Worm (Caenorhabditis elegans) whole organism, L4 larva: Measurements from ENCODE around the gene cnd-1.

Source experiments
- F26F4.8 ChIP-seq: fragments of 200-800 bp; sonication (Bioruptor generic); conservative IDR thresholded peaks from 2 replicates; pipeline ENCODE4 v1.3.6; 2022; ENCODE audit warnings: missing genetic modification characterization, missing compliant biosample characterization
- R02D3.7 ChIP-seq: fragments of 150-350 bp; sonication (generic microtip); optimal IDR thresholded peaks from 3 replicates; lab custom pipeline; 2014; ENCODE audit warnings: missing biosample characterization, missing genetic modification characterization
- T20F7.1 ChIP-seq: fragments of 200-800 bp; sonication (Bioruptor generic); optimal IDR thresholded peaks from 2 replicates; lab custom pipeline; 2018; ENCODE audit warnings: mild to moderate bottlenecking, missing genetic modification characterization, missing compliant biosample characterization
- T26A8.4 ChIP-seq: fragments of 200-800 bp; sonication (Bioruptor generic); IDR thresholded peaks from 2 replicates; pipeline ENCODE4 v1.3.6; 2022; ENCODE audit warnings: missing genetic modification characterization, missing compliant biosample characterization
- Y105C5A.15 ChIP-seq: fragments of 200-800 bp; sonication (Bioruptor generic); IDR thresholded peaks from 2 replicates; pipeline ENCODE4 v1.3.6; 2022; ENCODE audit warnings: missing genetic modification characterization, missing compliant biosample characterization
- Y48G9A.11 ChIP-seq: fragments of 200-800 bp; sonication (Bioruptor generic); IDR thresholded peaks from 2 replicates; pipeline ENCODE4 v1.3.6; 2022; ENCODE audit warnings: missing genetic modification reagents, missing genetic modification characterization, missing compliant biosample characterization
- ZK546.5 ChIP-seq, 2 experiments: sonication (generic microtip); optimal IDR thresholded peaks; 2 replicates each; lab custom pipeline; 2017; ENCODE audit warnings: missing biosample characterization in 2 of 2, missing genetic modification characterization in 2 of 2
- aly-2 ChIP-seq: sonication (generic microtip); optimal IDR thresholded peaks from 2 replicates; lab custom pipeline; 2018; ENCODE audit warnings: missing biosample characterization, missing genetic modification characterization
- ama-1 ChIP-seq: fragments of 150-350 bp; optimal IDR thresholded peaks from 2 replicates; lab custom pipeline; 2014; ENCODE audit warnings: inconsistent platforms, mixed read lengths
- attf-4 ChIP-seq: sonication (generic microtip); optimal IDR thresholded peaks from 3 replicates; lab custom pipeline; 2017; ENCODE audit warnings: missing biosample characterization, missing genetic modification characterization
- ceh-28 ChIP-seq: fragments of 150-350 bp; optimal IDR thresholded peaks from 2 replicates; lab custom pipeline; 2014; ENCODE audit warnings: missing biosample characterization, missing genetic modification reagents, missing genetic modification characterization
- ceh-62 ChIP-seq: sonication (generic microtip); optimal IDR thresholded peaks from 2 replicates; lab custom pipeline; 2017; ENCODE audit warnings: missing biosample characterization, missing genetic modification characterization
- ctbp-1 ChIP-seq: fragments of 200-800 bp; sonication (Bioruptor generic); IDR thresholded peaks from 2 replicates; pipeline ENCODE4 v1.3.6; 2022; ENCODE audit warnings: missing genetic modification reagents, missing genetic modification characterization, missing compliant biosample characterization
- daf-12 ChIP-seq: fragments of 150-350 bp; optimal IDR thresholded peaks from 2 replicates; lab custom pipeline; 2014; ENCODE audit warnings: missing biosample characterization, missing genetic modification reagents, missing genetic modification characterization
- daf-8 ChIP-seq: fragments of 200-800 bp; sonication (Bioruptor generic); IDR thresholded peaks from 2 replicates; pipeline ENCODE4 v1.3.6; 2022; ENCODE audit warnings: missing genetic modification characterization, missing compliant biosample characterization
- dpl-1 ChIP-seq: fragments of 150-350 bp; optimal IDR thresholded peaks from 2 replicates; lab custom pipeline; 2014; ENCODE audit warnings: missing biosample characterization, missing genetic modification reagents, missing genetic modification characterization
- egl-27 ChIP-seq: sonication (generic microtip); optimal IDR thresholded peaks from 3 replicates; lab custom pipeline; 2017; ENCODE audit warnings: missing biosample characterization, missing genetic modification reagents, missing genetic modification characterization
- hif-1 ChIP-seq, 2 experiments: sonication (generic microtip); optimal IDR thresholded peaks; 2 replicates each; lab custom pipeline; 2016 to 2017; ENCODE audit warnings: missing compliant biosample characterization in 2 of 2, missing genetic modification characterization in 2 of 2, missing genetic modification reagents in 2 of 2, missing genotype in 2 of 2, mild to moderate bottlenecking in 1 of 2
- hlh-11 ChIP-seq: fragments of 200-800 bp; sonication (Bioruptor generic); optimal IDR thresholded peaks from 2 replicates; lab custom pipeline; 2018; ENCODE audit warnings: mild to moderate bottlenecking, missing genetic modification characterization, missing compliant biosample characterization
- hlh-30 ChIP-seq: sonication (generic microtip); optimal IDR thresholded peaks from 2 replicates; lab custom pipeline; 2017; ENCODE audit warnings: antibody characterized with exemption, mild to moderate bottlenecking, missing genetic modification characterization, missing compliant biosample characterization; ENCODE audit not compliant: insufficient read depth
- hmg-1.1 ChIP-seq: fragments of 200-800 bp; sonication (Bioruptor generic); IDR thresholded peaks from 2 replicates; pipeline ENCODE4 v1.3.6; 2022; ENCODE audit warnings: missing genetic modification reagents, missing genetic modification characterization, missing compliant biosample characterization
- lin-1 ChIP-seq: fragments of 200-800 bp; sonication (Bioruptor generic); IDR thresholded peaks from 2 replicates; pipeline ENCODE4 v1.3.6; 2022; ENCODE audit warnings: missing genetic modification reagents, missing genetic modification characterization, missing compliant biosample characterization
- lin-39 ChIP-seq: fragments of 150-350 bp; optimal IDR thresholded peaks from 2 replicates; lab custom pipeline; 2014; ENCODE audit warnings: missing biosample characterization, missing genetic modification reagents, missing genetic modification characterization
- lsy-2 ChIP-seq, 2 experiments: fragments of 150-350 bp in 1 of 2; sonication (generic microtip) in 1 of 2; optimal IDR thresholded peaks; 2 replicates each; lab custom pipeline; 2014 to 2017; ENCODE audit warnings: missing biosample characterization in 2 of 2, missing genetic modification characterization in 2 of 2
- mep-1 ChIP-seq: fragments of 150-350 bp; sonication (generic microtip); optimal IDR thresholded peaks from 3 replicates; lab custom pipeline; 2014; ENCODE audit warnings: missing biosample characterization, missing genetic modification characterization
- mes-2 ChIP-seq: sonication (generic microtip); optimal IDR thresholded peaks from 2 replicates; lab custom pipeline; 2016; ENCODE audit warnings: missing genotype, mild to moderate bottlenecking, missing genetic modification characterization, missing compliant biosample characterization; ENCODE audit not compliant: poor library complexity, severe bottlenecking
- nhr-10 ChIP-seq: fragments of 150-350 bp; optimal IDR thresholded peaks from 2 replicates; lab custom pipeline; 2014; ENCODE audit warnings: missing biosample characterization, missing genetic modification characterization
- nhr-102 ChIP-seq: sonication (generic microtip); optimal IDR thresholded peaks from 2 replicates; lab custom pipeline; 2016; ENCODE audit warnings: mild to moderate bottlenecking, missing genetic modification characterization, moderate library complexity, missing compliant biosample characterization
- nhr-111 ChIP-seq: fragments of 200-800 bp; sonication (Bioruptor generic); optimal IDR thresholded peaks from 2 replicates; lab custom pipeline; 2018; ENCODE audit warnings: mild to moderate bottlenecking, missing genetic modification characterization, missing compliant biosample characterization
- nhr-237 ChIP-seq: sonication (generic microtip); optimal IDR thresholded peaks from 2 replicates; lab custom pipeline; 2017; ENCODE audit warnings: missing biosample characterization, missing genetic modification characterization
- nhr-42 ChIP-seq: fragments of 200-800 bp; sonication (Bioruptor generic); IDR thresholded peaks from 2 replicates; pipeline ENCODE4 v1.3.6; 2022; ENCODE audit warnings: missing genetic modification characterization, missing compliant biosample characterization
- nhr-48 ChIP-seq: sonication (generic microtip); optimal IDR thresholded peaks from 2 replicates; lab custom pipeline; 2016; ENCODE audit warnings: mild to moderate bottlenecking, missing genetic modification characterization, missing compliant biosample characterization
- nhr-6 ChIP-seq: fragments of 150-350 bp; optimal IDR thresholded peaks from 2 replicates; lab custom pipeline; 2014; ENCODE audit warnings: missing biosample characterization, missing genetic modification characterization
- nhr-76 ChIP-seq: fragments of 150-350 bp; optimal IDR thresholded peaks from 2 replicates; lab custom pipeline; 2014; ENCODE audit warnings: missing biosample characterization, missing genetic modification characterization
- pha-4 ChIP-seq, 2 experiments: fragments of 150-350 bp in 1 of 2; fragments of 200-800 bp in 1 of 2; sonication (Bioruptor generic) in 1 of 2; IDR thresholded peaks in 1 of 2; optimal IDR thresholded peaks in 1 of 2; 2 replicates each; pipeline versions ENCODE4 v1.3.6 to Lab custom; 2014 to 2022; ENCODE audit warnings: missing genetic modification characterization in 2 of 2, missing genetic modification reagents in 2 of 2, missing biosample characterization in 1 of 2, missing compliant biosample characterization in 1 of 2
- php-3 ChIP-seq: fragments of 200-800 bp; sonication (Bioruptor generic); IDR thresholded peaks from 2 replicates; pipeline ENCODE4 v1.3.6; 2022; ENCODE audit warnings: missing genetic modification reagents, missing genetic modification characterization, missing compliant biosample characterization
- rbr-2 ChIP-seq: sonication (generic microtip); optimal IDR thresholded peaks from 2 replicates; lab custom pipeline; 2016; ENCODE audit warnings: missing genotype, missing genetic modification characterization, missing compliant biosample characterization
- tra-1 ChIP-seq: fragments of 200-800 bp; sonication (Bioruptor generic); IDR thresholded peaks from 2 replicates; pipeline ENCODE4 v1.3.6; 2022; ENCODE audit warnings: missing genetic modification reagents, missing genetic modification characterization, missing compliant biosample characterization
- unc-62 ChIP-seq, 3 experiments: fragments of 150-350 bp in 1 of 3; sonication (generic microtip); optimal IDR thresholded peaks in 2 of 3; peaks in 1 of 3; 1 replicate in 1 of 3; 2 replicates in 2 of 3; lab custom pipeline; 2014 to 2017; ENCODE audit warnings: missing biosample characterization in 3 of 3, missing genetic modification characterization in 3 of 3, missing genetic modification reagents in 3 of 3, missing genotype in 1 of 3
- zfp-3 ChIP-seq: fragments of 200-800 bp; sonication (Bioruptor generic); conservative IDR thresholded peaks from 2 replicates; pipeline ENCODE4 v1.3.6; 2022; ENCODE audit warnings: missing genetic modification reagents, missing genetic modification characterization, missing compliant biosample characterization
- zip-11 ChIP-seq: fragments of 200-800 bp; sonication (Bioruptor generic); IDR thresholded peaks from 2 replicates; pipeline ENCODE4 v1.3.6; 2022; ENCODE audit warnings: missing genetic modification characterization, missing compliant biosample characterization

cnd-1 gene

DNA sequence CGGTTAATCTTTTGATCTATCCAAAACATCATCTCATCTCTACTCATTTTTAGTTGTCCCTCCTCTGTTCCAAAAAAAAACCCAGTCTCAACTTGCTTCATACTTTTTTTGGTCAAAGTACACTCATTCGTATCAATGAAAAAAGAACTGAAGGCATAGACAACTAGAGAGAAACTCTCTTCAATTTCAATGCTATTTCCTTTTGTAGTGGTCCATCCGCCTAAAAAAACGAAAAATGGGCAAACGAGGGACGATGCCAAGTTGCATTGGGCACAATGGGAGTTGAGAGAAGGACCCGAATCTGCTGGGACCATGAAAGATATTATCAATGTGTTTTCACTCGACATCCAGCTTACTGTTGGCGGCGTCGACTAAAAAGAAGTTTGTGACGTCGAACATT, 35.8 kb upstream of the cnd-1 start:
- TF ChIP-seq php-3 (GFP tag; lab: Robert Waterston, UW): no peak
- TF ChIP-seq dpl-1: no peak
- no peak for TF ChIP-seq hlh-11 (tag; lab: Kevin White, UChicago)
- TF ChIP-seq T20F7.1 (GFP tag; lab: Kevin White, UChicago): no peak
- no peak for TF ChIP-seq hif-1 (tag; optimal IDR thresholded peaks at IDR 0.05; lab: Kevin White, UChicago)
- no peak for TF ChIP-seq attf-4 (tag; lab: Kevin White, UChicago)
- TF ChIP-seq F26F4.8 (GFP tag; lab: Robert Waterston, UW): no peak
- TF ChIP-seq ctbp-1 (GFP tag; lab: Robert Waterston, UW): no peak
- TF ChIP-seq nhr-6: no peak
- TF ChIP-seq rbr-2 (tag; lab: Kevin White, UChicago): peak; percentile 11
- peak; percentile 12 for TF ChIP-seq mep-1
- TF ChIP-seq lin-1 (GFP tag; lab: Robert Waterston, UW): no peak
- peak in 1 of 2 experiments; percentile 64 for TF ChIP-seq lsy-2 (tag; optimal IDR thresholded peaks at IDR 0.05; lab: Kevin White, UChicago)
- TF ChIP-seq tra-1 (GFP tag; lab: Robert Waterston, UW): 0 out of 2 replicates have a peak, but pooled peaks have one; percentile 29
- TF ChIP-seq R02D3.7: no peak
- no peak for TF ChIP-seq nhr-76 (tag; lab: Kevin White, UChicago)
- TF ChIP-seq nhr-237 (tag; lab: Kevin White, UChicago): no peak
- no peak for TF ChIP-seq ceh-62
- no peak for TF ChIP-seq hlh-30 (tag; lab: Kevin White, UChicago)
- 0 out of 2 replicates have a peak, but pooled peaks have one; percentile 9 for TF ChIP-seq hmg-1.1 (GFP tag; lab: Robert Waterston, UW)
- TF ChIP-seq, all 104 proteins: peak for 5

DNA sequence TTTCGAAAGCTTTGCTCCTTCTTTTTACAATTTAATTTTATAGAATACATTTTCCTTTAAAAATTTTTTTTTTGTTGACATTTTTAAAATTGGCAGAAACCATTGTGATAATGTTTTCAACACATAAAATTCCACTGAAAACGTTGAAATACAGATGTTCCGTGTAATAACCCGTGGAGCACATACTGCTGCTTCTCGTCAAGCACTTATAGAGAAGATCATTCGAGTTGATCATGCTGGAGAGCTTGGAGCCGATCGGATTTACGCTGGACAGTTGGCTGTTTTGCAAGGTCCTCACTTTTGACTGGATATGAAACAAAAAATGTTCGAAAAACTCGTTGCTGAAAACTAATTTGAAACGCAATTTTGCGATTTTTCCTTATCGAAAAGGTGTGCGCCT, 33.3 kb upstream of the cnd-1 start, which contains the start of gene clk-1:
Gene clk-1 (plus strand): TSS at position 155 of the 400 bp plus-strand sequence.
- no peak for TF ChIP-seq nhr-48 (tag; lab: Kevin White, UChicago)
- 0 out of 2 replicates have a peak, but pooled peaks have one; percentile 7 for TF ChIP-seq Y48G9A.11 (GFP tag; lab: Robert Waterston, UW)
- no peak for TF ChIP-seq T26A8.4 (GFP tag; lab: Robert Waterston, UW)
- TF ChIP-seq lin-39 (tag; lab: Kevin White, UChicago): no peak
- TF ChIP-seq nhr-111: peak; percentile 31
- no peak for TF ChIP-seq zfp-3
- no peak for TF ChIP-seq zip-11
- TF ChIP-seq Y105C5A.15 (GFP tag; lab: Robert Waterston, UW): 0 out of 2 replicates have a peak, but pooled peaks have one; percentile 12
- no peak for TF ChIP-seq T20F7.1 (GFP tag; lab: Kevin White, UChicago)
- peak; percentile 13 for TF ChIP-seq nhr-102 (tag; lab: Kevin White, UChicago)
- TF ChIP-seq mes-2 (tag; lab: Kevin White, UChicago): no peak
- TF ChIP-seq pha-4 (GFP tag; IDR thresholded peaks at IDR 0.05; lab: Robert Waterston, UW): no peak
- no peak for TF ChIP-seq pha-4 (tag; optimal IDR thresholded peaks at IDR 0.05; lab: Kevin White, UChicago)
- TF ChIP-seq aly-2 (tag; lab: Kevin White, UChicago): no peak
- peak; percentile 50 for TF ChIP-seq ama-1
- TF ChIP-seq ZK546.5 (tag; optimal IDR thresholded peaks at IDR 0.05; lab: Kevin White, UChicago): no peak
- no peak for TF ChIP-seq php-3 (GFP tag; lab: Robert Waterston, UW)
- peak; percentile 50; the same call in 1 of the 2 replicates for TF ChIP-seq nhr-42
- no peak for TF ChIP-seq egl-27
- no peak for TF ChIP-seq hlh-11 (tag; lab: Kevin White, UChicago)
- TF ChIP-seq F26F4.8 (GFP tag; lab: Robert Waterston, UW): 0 out of 2 replicates have a peak, but pooled peaks have one; percentile 56
- TF ChIP-seq unc-62 (GFP tag; optimal IDR thresholded peaks at IDR 0.05 in 1 of 2; lab: Kevin White, UChicago): peak in 1 of 2 experiments; percentile 24
- TF ChIP-seq unc-62 (tag; optimal IDR thresholded peaks at IDR 0.05; lab: Kevin White, UChicago): no peak
- TF ChIP-seq nhr-10 (tag; lab: Kevin White, UChicago): no peak
- TF ChIP-seq ceh-28 (tag; lab: Kevin White, UChicago): no peak
- no peak for TF ChIP-seq daf-8 (GFP tag; lab: Robert Waterston, UW)
- TF ChIP-seq daf-12 (tag; lab: Kevin White, UChicago): no peak
